Fruit fly (Drosophila melanogaster) whole organism, embryonic: ENCODE measurements around the gene RabX6.

Experiments
- Ada2b ChIP-seq: fragments of 200-800 bp; sonication (Bioruptor generic); IDR thresholded peaks from 2 replicates; pipeline ENCODE4 v1.3.6; 2022; ENCODE audit warnings: missing biosample characterization, missing genetic modification characterization
- Antp ChIP-seq: fragments of 200-800 bp; sonication (Bioruptor generic); optimal IDR thresholded peaks from 3 replicates; lab custom pipeline; 2016; ENCODE audit warnings: missing biosample characterization, missing genetic modification characterization
- Blimp-1 ChIP-seq: fragments of 200-800 bp; sonication (Bioruptor generic); optimal IDR thresholded peaks from 3 replicates; lab custom pipeline; 2018; ENCODE audit warnings: missing biosample characterization, missing genetic modification characterization, mild to moderate bottlenecking, moderate library complexity, missing genetic modification reagents
- BtbVII ChIP-seq: fragments of 200-800 bp; sonication (Bioruptor generic); optimal IDR thresholded peaks from 3 replicates; lab custom pipeline; 2017; ENCODE audit warnings: missing biosample characterization, mild to moderate bottlenecking, missing genetic modification characterization
- CG10431 ChIP-seq: fragments of 200-800 bp; sonication (Bioruptor generic); optimal IDR thresholded peaks from 3 replicates; lab custom pipeline; 2018; ENCODE audit warnings: missing biosample characterization, mild to moderate bottlenecking, missing genetic modification characterization
- CG10565 ChIP-seq: fragments of 200-800 bp; sonication (Bioruptor generic); optimal IDR thresholded peaks from 3 replicates; lab custom pipeline; 2016; ENCODE audit warnings: missing biosample characterization, mild to moderate bottlenecking, missing genetic modification characterization
- CG12391 ChIP-seq: fragments of 200-800 bp; sonication (Bioruptor generic); optimal IDR thresholded peaks from 3 replicates; lab custom pipeline; 2018; ENCODE audit warnings: missing biosample characterization, mild to moderate bottlenecking, missing genetic modification characterization, moderate library complexity
- CG14050 ChIP-seq: fragments of 200-800 bp; sonication (Bioruptor generic); IDR thresholded peaks from 3 replicates; pipeline ENCODE4 v1.3.6; 2022; ENCODE audit warnings: missing biosample characterization, missing genetic modification characterization
- CG14667 ChIP-seq: fragments of 200-800 bp; sonication (Bioruptor generic); IDR thresholded peaks from 2 replicates; pipeline ENCODE4 v1.3.6; 2022; ENCODE audit warnings: missing biosample characterization, missing genetic modification characterization
- CG17186 ChIP-seq: fragments of 200-800 bp; sonication (Bioruptor generic); optimal IDR thresholded peaks from 3 replicates; lab custom pipeline; 2017; ENCODE audit warnings: missing biosample characterization, missing genetic modification reagents, missing genetic modification characterization
- CG17328 ChIP-seq: fragments of 200-800 bp; sonication (Bioruptor generic); IDR thresholded peaks from 2 replicates; pipeline ENCODE4 v1.3.6; 2022; ENCODE audit warnings: missing biosample characterization, missing genetic modification characterization
- CG17612 ChIP-seq: fragments of 200-800 bp; sonication (Bioruptor generic); IDR thresholded peaks from 2 replicates; pipeline ENCODE4 v1.3.6; 2022; ENCODE audit warnings: missing biosample characterization, missing genetic modification characterization
- CG18619 ChIP-seq: fragments of 200-800 bp; sonication (Bioruptor generic); optimal IDR thresholded peaks from 3 replicates; lab custom pipeline; 2017; ENCODE audit warnings: missing biosample characterization, mild to moderate bottlenecking, missing genetic modification characterization
- CG30020 ChIP-seq: fragments of 200-800 bp; optimal IDR thresholded peaks from 2 replicates; lab custom pipeline; 2019; ENCODE audit warnings: missing biosample characterization, mild to moderate bottlenecking, missing genetic modification characterization, moderate library complexity
- CG30431 ChIP-seq: fragments of 200-800 bp; sonication (Bioruptor generic); optimal IDR thresholded peaks from 2 replicates; lab custom pipeline; 2017; ENCODE audit warnings: missing biosample characterization, missing genetic modification characterization
- CG3281 ChIP-seq: fragments of 200-800 bp; sonication (Bioruptor generic); optimal IDR thresholded peaks from 3 replicates; lab custom pipeline; 2017; ENCODE audit warnings: missing biosample characterization, mild to moderate bottlenecking, missing genetic modification characterization
- CG34422 ChIP-seq: fragments of 200-800 bp; sonication (Bioruptor generic); IDR thresholded peaks from 3 replicates; pipeline ENCODE4 v1.3.6; 2022; ENCODE audit warnings: missing biosample characterization, missing genetic modification characterization
- CG3838 ChIP-seq: fragments of 200-800 bp; sonication (Bioruptor generic); optimal IDR thresholded peaks from 3 replicates; lab custom pipeline; 2016; ENCODE audit warnings: missing biosample characterization, missing genetic modification characterization
- CG43689 ChIP-seq: fragments of 200-800 bp; sonication (Bioruptor generic); IDR thresholded peaks from 2 replicates; pipeline ENCODE4 v1.3.6; 2022; ENCODE audit warnings: missing biosample characterization, missing genetic modification characterization
- CG6765 ChIP-seq: fragments of 200-800 bp; sonication (Bioruptor generic); optimal IDR thresholded peaks from 3 replicates; lab custom pipeline; 2017; ENCODE audit warnings: missing biosample characterization, mild to moderate bottlenecking, missing genetic modification characterization
- CG7928 ChIP-seq: fragments of 200-800 bp; sonication (Bioruptor generic); optimal IDR thresholded peaks from 2 replicates; lab custom pipeline; 2017; ENCODE audit warnings: missing biosample characterization, mild to moderate bottlenecking, missing genetic modification characterization
- CG8290 ChIP-seq, 3 experiments: fragments of 200-800 bp; sonication (Bioruptor generic); optimal IDR thresholded peaks; 2 replicates each; lab custom pipeline; 2016 to 2019; ENCODE audit warnings: missing biosample characterization in 3 of 3, missing genetic modification characterization in 3 of 3, mild to moderate bottlenecking in 2 of 3, moderate library complexity in 1 of 3
- CoRest ChIP-seq: fragments of 200-800 bp; sonication (Bioruptor generic); optimal IDR thresholded peaks from 3 replicates; lab custom pipeline; 2018; ENCODE audit warnings: missing biosample characterization, mild to moderate bottlenecking, missing genetic modification characterization, moderate library complexity
- E2f1 ChIP-seq: fragments of 200-800 bp; sonication (Bioruptor generic); IDR thresholded peaks from 2 replicates; pipeline ENCODE4 v1.3.6; 2022; ENCODE audit warnings: missing biosample characterization, missing genetic modification characterization
- Mad ChIP-seq: fragments of 200-800 bp; sonication (Bioruptor generic); optimal IDR thresholded peaks from 2 replicates; lab custom pipeline; 2016; ENCODE audit warnings: missing biosample characterization, missing genetic modification characterization
- Myb ChIP-seq: fragments of 200-800 bp; sonication (Bioruptor generic); optimal IDR thresholded peaks from 2 replicates; lab custom pipeline; 2016; ENCODE audit warnings: missing biosample characterization, missing genetic modification characterization
- Nf-YC ChIP-seq: fragments of 200-800 bp; optimal IDR thresholded peaks from 3 replicates; lab custom pipeline; 2019; ENCODE audit warnings: missing biosample characterization, mild to moderate bottlenecking, missing genetic modification characterization, moderate library complexity
- Pdp1 ChIP-seq, 2 experiments: fragments of 200-800 bp; sonication (Bioruptor generic); optimal IDR thresholded peaks; 3 replicates each; lab custom pipeline; 2016; ENCODE audit warnings: missing biosample characterization in 2 of 2, missing genetic modification characterization in 2 of 2, mild to moderate bottlenecking in 1 of 2, moderate library complexity in 1 of 2
- Sry-β ChIP-seq: fragments of 200-800 bp; sonication (Bioruptor generic); optimal IDR thresholded peaks from 2 replicates; lab custom pipeline; 2018; ENCODE audit warnings: missing biosample characterization, mild to moderate bottlenecking, missing genetic modification characterization, moderate library complexity
- abd-A ChIP-seq: fragments of 200-800 bp; sonication (Bioruptor generic); optimal IDR thresholded peaks from 3 replicates; lab custom pipeline; 2019; ENCODE audit warnings: missing biosample characterization, mild to moderate bottlenecking, missing genetic modification characterization, moderate library complexity
- cato ChIP-seq: fragments of 200-800 bp; sonication (Bioruptor generic); optimal IDR thresholded peaks from 2 replicates; lab custom pipeline; 2016; ENCODE audit warnings: missing biosample characterization, missing genetic modification characterization, borderline replicate concordance
- ci ChIP-seq: fragments of 200-800 bp; sonication (Bioruptor generic); IDR thresholded peaks from 3 replicates; pipeline ENCODE4 v1.3.6; 2022; ENCODE audit warnings: missing biosample characterization, missing genetic modification characterization
- dimm ChIP-seq: fragments of 200-800 bp; sonication (Bioruptor generic); IDR thresholded peaks from 2 replicates; pipeline ENCODE4 v1.3.6; 2022; ENCODE audit warnings: missing biosample characterization, missing genetic modification characterization
- dysf ChIP-seq: fragments of 200-800 bp; sonication (Bioruptor generic); IDR thresholded peaks from 3 replicates; pipeline ENCODE4 v1.3.6; 2022; ENCODE audit warnings: missing biosample characterization, missing genetic modification characterization
- esg ChIP-seq: fragments of 200-800 bp; sonication (Bioruptor generic); conservative IDR thresholded peaks from 2 replicates; pipeline ENCODE4 v1.3.6; 2022; ENCODE audit warnings: missing biosample characterization, missing genetic modification characterization
- eyg ChIP-seq: fragments of 200-800 bp; sonication (Bioruptor generic); optimal IDR thresholded peaks from 3 replicates; lab custom pipeline; 2016; ENCODE audit warnings: missing biosample characterization, missing genetic modification characterization
- fd96Cb ChIP-seq: fragments of 200-800 bp; sonication (Bioruptor generic); optimal IDR thresholded peaks from 2 replicates; lab custom pipeline; 2018; ENCODE audit warnings: missing biosample characterization, mild to moderate bottlenecking, missing genetic modification characterization, moderate library complexity
- grau ChIP-seq: fragments of 200-800 bp; optimal IDR thresholded peaks from 3 replicates; lab custom pipeline; 2019; ENCODE audit warnings: missing biosample characterization, mild to moderate bottlenecking, missing genetic modification characterization, moderate library complexity
- hbn ChIP-seq: fragments of 200-800 bp; sonication (Bioruptor generic); IDR thresholded peaks from 2 replicates; pipeline ENCODE4 v1.3.6; 2022; ENCODE audit warnings: missing biosample characterization, missing genetic modification characterization; ENCODE audit not compliant: partially characterized antibody
- kay ChIP-seq: fragments of 200-800 bp; sonication (Bioruptor generic); optimal IDR thresholded peaks from 2 replicates; lab custom pipeline; 2016; ENCODE audit warnings: missing biosample characterization, missing genetic modification characterization
- mam ChIP-seq: fragments of 200-800 bp; sonication (Bioruptor generic); optimal IDR thresholded peaks from 3 replicates; lab custom pipeline; 2016; ENCODE audit warnings: missing biosample characterization, missing genetic modification characterization
- mld ChIP-seq: fragments of 200-800 bp; sonication (Bioruptor generic); IDR thresholded peaks from 3 replicates; pipeline ENCODE4 v1.3.6; 2022; ENCODE audit warnings: missing biosample characterization, missing genetic modification characterization; ENCODE audit not compliant: partially characterized antibody
- pan ChIP-seq, 4 experiments: fragments of >200 bp in 3 of 4; fragments of 200-800 bp in 1 of 4; sonication (Bioruptor generic) in 1 of 4; optimal IDR thresholded peaks in 3 of 4; IDR thresholded peaks in 1 of 4; 2 replicates each; pipeline versions ENCODE4 v1.3.6 to Lab custom; 2017 to 2022; ENCODE audit warnings: missing biosample characterization in 2 of 4, missing genetic modification characterization in 2 of 4, mixed read lengths in 1 of 4
- pum ChIP-seq: fragments of 200-800 bp; sonication (Bioruptor generic); optimal IDR thresholded peaks from 2 replicates; lab custom pipeline; 2016; ENCODE audit warnings: missing biosample characterization, missing genetic modification characterization
- scrt ChIP-seq: fragments of 200-800 bp; sonication (Bioruptor generic); optimal IDR thresholded peaks from 2 replicates; lab custom pipeline; 2018; ENCODE audit warnings: missing biosample characterization, mild to moderate bottlenecking, missing genetic modification characterization, moderate library complexity
- unc-4 ChIP-seq: fragments of 200-800 bp; sonication (Bioruptor generic); IDR thresholded peaks from 2 replicates; pipeline ENCODE4 v1.3.6; 2022; ENCODE audit warnings: missing biosample characterization, missing genetic modification characterization; ENCODE audit not compliant: partially characterized antibody
- wor ChIP-seq: fragments of 200-800 bp; sonication (Bioruptor generic); IDR thresholded peaks from 2 replicates; pipeline ENCODE4 v1.3.6; 2022; ENCODE audit warnings: missing biosample characterization, missing genetic modification characterization
- yki ChIP-seq: fragments of >200 bp; optimal IDR thresholded peaks from 3 replicates; lab custom pipeline; 2018
- z ChIP-seq: fragments of 200-800 bp; sonication (Bioruptor generic); IDR thresholded peaks from 3 replicates; pipeline ENCODE4 v1.3.6; 2022; ENCODE audit warnings: missing biosample characterization, missing genetic modification characterization

The RabX6 gene

dm6 chr3L:642146-642864 lies 48.0 kb upstream of the RabX6 start (continued):
- TF ChIP-seq CG6765 (GFP tag; lab: Kevin White, UChicago) (peak; percentile 35), CG10431 (GFP tag; lab: Kevin White, UChicago) (no peak), CG30020 (tag; lab: Kevin White, UChicago) (peak; percentile 26), CG43689 (peak; percentile 30; the same call in 1 of the 2 replicates), Antp (GFP tag; lab: Kevin White, UChicago) (no peak), dimm (no peak), hbn (GFP tag; lab: Robert Waterston, UW) (no peak), CG14050 (GFP tag; lab: Robert Waterston, UW) (no peak), Mad (GFP tag; lab: Kevin White, UChicago) (no peak), CG17186 (GFP tag; lab: Kevin White, UChicago) (no peak), mld (GFP tag; lab: Robert Waterston, UW) (no peak), pum (no peak), CG18619 (GFP tag; lab: Kevin White, UChicago) (peak; percentile 51), CoRest (tag; lab: Kevin White, UChicago) (peak; percentile 75), CG10565 (GFP tag; lab: Kevin White, UChicago) (no peak), cato (GFP tag; lab: Kevin White, UChicago) (peak; percentile 40), wor (GFP tag; lab: Robert Waterston, UW) (no peak), CG17612 (GFP tag; lab: Robert Waterston, UW) (no peak), Pdp1 (GFP tag; optimal IDR thresholded peaks at IDR 0.05; lab: Kevin White, UChicago) (no peak), BtbVII (peak; percentile 60), esg (GFP tag; lab: Robert Waterston, UW) (peak; percentile 42), yki (lab: Kevin White, UChicago) (no peak), ci (GFP tag; lab: Robert Waterston, UW) (no peak; the same call in 1 of the 3 replicates), dysf (GFP tag; lab: Robert Waterston, UW) (peak; percentile 66), scrt (GFP tag; lab: Kevin White, UChicago) (peak; percentile 44), Sry-β (GFP tag; lab: Kevin White, UChicago) (peak; percentile 31), mam (GFP tag; lab: Kevin White, UChicago) (no peak), grau (tag; lab: Kevin White, UChicago) (peak; percentile 71), Ada2b (no peak), CG17328 (GFP tag; lab: Robert Waterston, UW) (0 out of 2 replicates have a peak, but pooled peaks have one; percentile 27), CG34422 (GFP tag; lab: Robert Waterston, UW) (0 out of 3 replicates have a peak, but pooled peaks have one; percentile 42), CG8290 (GFP tag; optimal IDR thresholded peaks at IDR 0.05; lab: Kevin White, UChicago) (peak; percentile 3), CG8290 (tag; optimal IDR thresholded peaks at IDR 0.05; lab: Kevin White, UChicago) (no peak), Myb (GFP tag; lab: Kevin White, UChicago) (no peak), abd-A (tag; lab: Kevin White, UChicago) (no peak), unc-4 (no peak), pan (optimal IDR thresholded peaks at IDR 0.05; lab: Kevin White, UChicago) (no peak), pan (GFP tag; optimal IDR thresholded peaks at IDR 0.05 in 1 of 2, IDR thresholded peaks at IDR 0.05 in 1 of 2) (peak in 1 of 2 experiments; percentile 22), kay (no peak), eyg (GFP tag; lab: Kevin White, UChicago) (no peak), Blimp-1 (GFP tag; lab: Kevin White, UChicago) (peak; percentile 63), CG3281 (GFP tag; lab: Kevin White, UChicago) (peak; percentile 63), z (GFP tag; lab: Robert Waterston, UW) (no peak), CG14667 (GFP tag; lab: Robert Waterston, UW) (no peak), Nf-YC (tag; lab: Kevin White, UChicago) (peak; percentile 21), CG12391 (peak; percentile 70), fd96Cb (peak; percentile 67), CG7928 (GFP tag; lab: Kevin White, UChicago) (no peak), CG30431 (GFP tag; lab: Kevin White, UChicago) (peak; percentile 18), E2f1 (GFP tag; lab: Robert Waterston, UW) (peak; percentile 52; the same call in 1 of the 2 replicates), CG3838 (no peak)
